Fruit fly (Drosophila melanogaster) whole organism, embryonic: ENCODE results near the gene CG4332.

Experiments used
- Atf3 ChIP-seq: fragments of 200-800 bp; sonication (Bioruptor generic); optimal IDR thresholded peaks from 3 replicates; lab custom pipeline; 2016; ENCODE audit warnings: missing biosample characterization, missing genetic modification characterization
- Awh ChIP-seq: fragments of 200-800 bp; sonication (Bioruptor generic); IDR thresholded peaks from 2 replicates; pipeline ENCODE4, ENCODE4 v1.3.6; 2022; ENCODE audit warnings: missing biosample characterization, missing genetic modification characterization
- CG10209 ChIP-seq: fragments of 200-800 bp; sonication (Bioruptor generic); optimal IDR thresholded peaks from 3 replicates; lab custom pipeline; 2017; ENCODE audit warnings: missing biosample characterization, mild to moderate bottlenecking, missing genetic modification characterization, missing genetic modification reagents
- CG10267 ChIP-seq: fragments of 200-800 bp; sonication (Bioruptor generic); optimal IDR thresholded peaks from 2 replicates; lab custom pipeline; 2018; ENCODE audit warnings: missing biosample characterization, mild to moderate bottlenecking, missing genetic modification characterization, moderate library complexity
- CG10654 ChIP-seq: fragments of 200-800 bp; sonication (Bioruptor generic); optimal IDR thresholded peaks from 2 replicates; lab custom pipeline; 2016; ENCODE audit warnings: missing biosample characterization, missing genetic modification characterization
- CG11398 ChIP-seq: fragments of 200-800 bp; sonication (Bioruptor generic); optimal IDR thresholded peaks from 2 replicates; lab custom pipeline; 2016; ENCODE audit warnings: missing biosample characterization, missing genetic modification characterization
- CG12299 ChIP-seq: fragments of 200-800 bp; sonication (Bioruptor generic); optimal IDR thresholded peaks from 2 replicates; lab custom pipeline; 2018; ENCODE audit warnings: missing biosample characterization, mild to moderate bottlenecking, missing genetic modification characterization
- CG12744 ChIP-seq: fragments of 200-800 bp; sonication (Bioruptor generic); optimal IDR thresholded peaks from 2 replicates; lab custom pipeline; 2016; ENCODE audit warnings: missing biosample characterization, missing genetic modification characterization
- CG1647 ChIP-seq: fragments of 200-800 bp; sonication (Bioruptor generic); optimal IDR thresholded peaks from 3 replicates; lab custom pipeline; 2016; ENCODE audit warnings: missing biosample characterization, missing genetic modification characterization
- CG16813 ChIP-seq: fragments of 200-800 bp; sonication (Bioruptor generic); IDR thresholded peaks from 3 replicates; pipeline ENCODE4 v1.3.6; 2022; ENCODE audit warnings: missing biosample characterization, missing genetic modification characterization; ENCODE audit not compliant: partially characterized antibody
- CG17802 ChIP-seq: fragments of 200-800 bp; sonication (Bioruptor generic); optimal IDR thresholded peaks from 2 replicates; lab custom pipeline; 2018; ENCODE audit warnings: missing biosample characterization, mild to moderate bottlenecking, missing genetic modification characterization, moderate library complexity
- CG2116 ChIP-seq: fragments of 200-800 bp; sonication (Bioruptor generic); optimal IDR thresholded peaks from 3 replicates; lab custom pipeline; 2018; ENCODE audit warnings: missing biosample characterization, mild to moderate bottlenecking, missing genetic modification characterization
- CG2875 ChIP-seq: fragments of 200-800 bp; sonication (Bioruptor generic); optimal IDR thresholded peaks from 2 replicates; lab custom pipeline; 2017; ENCODE audit warnings: missing biosample characterization, mild to moderate bottlenecking, missing genetic modification characterization, missing genetic modification reagents
- CG30020 ChIP-seq: fragments of 200-800 bp; optimal IDR thresholded peaks from 2 replicates; lab custom pipeline; 2019; ENCODE audit warnings: missing biosample characterization, mild to moderate bottlenecking, missing genetic modification characterization, moderate library complexity
- CG3281 ChIP-seq: fragments of 200-800 bp; sonication (Bioruptor generic); optimal IDR thresholded peaks from 3 replicates; lab custom pipeline; 2017; ENCODE audit warnings: missing biosample characterization, mild to moderate bottlenecking, missing genetic modification characterization
- CG43689 ChIP-seq: fragments of 200-800 bp; sonication (Bioruptor generic); IDR thresholded peaks from 2 replicates; pipeline ENCODE4 v1.3.6; 2022; ENCODE audit warnings: missing biosample characterization, missing genetic modification characterization
- CG4820 ChIP-seq: fragments of 200-800 bp; sonication (Bioruptor generic); optimal IDR thresholded peaks from 3 replicates; lab custom pipeline; 2016; ENCODE audit warnings: missing biosample characterization, missing genetic modification characterization
- CG7372 ChIP-seq: fragments of 200-800 bp; sonication (Bioruptor generic); IDR thresholded peaks from 2 replicates; pipeline ENCODE4 v1.3.6; 2022; ENCODE audit warnings: missing biosample characterization, missing genetic modification characterization
- CTCF ChIP-seq: fragments of 200-800 bp; sonication (Bioruptor generic); optimal IDR thresholded peaks from 2 replicates; lab custom pipeline; 2017; ENCODE audit warnings: missing biosample characterization, mild to moderate bottlenecking, missing genetic modification characterization, moderate library complexity
- CkIIα-i1 ChIP-seq: fragments of 200-800 bp; sonication (Bioruptor generic); IDR thresholded peaks from 2 replicates; pipeline ENCODE4 v1.3.6; 2022; ENCODE audit warnings: missing biosample characterization, missing genetic modification characterization
- Dad ChIP-seq: fragments of 200-800 bp; sonication (Bioruptor generic); optimal IDR thresholded peaks from 3 replicates; lab custom pipeline; 2016; ENCODE audit warnings: missing biosample characterization, missing genetic modification characterization
- Dfd ChIP-seq, 2 experiments: fragments of >200 bp; optimal IDR thresholded peaks; 2 replicates each; lab custom pipeline; 2017; ENCODE audit warnings: missing biosample characterization in 2 of 2, missing genetic modification characterization in 2 of 2
- Dip3 ChIP-seq: fragments of 200-800 bp; sonication (Bioruptor generic); optimal IDR thresholded peaks from 3 replicates; lab custom pipeline; 2016; ENCODE audit warnings: missing biosample characterization, missing genetic modification characterization
- Eip74EF ChIP-seq, 2 experiments: fragments of 200-800 bp in 1 of 2; fragments of >200 bp in 1 of 2; sonication (Bioruptor generic) in 1 of 2; optimal IDR thresholded peaks; 2 replicates each; lab custom pipeline; 2017 to 2019; ENCODE audit warnings: missing biosample characterization in 2 of 2, missing genetic modification characterization in 2 of 2, mild to moderate bottlenecking in 1 of 2, moderate library complexity in 1 of 2
- Elba2 ChIP-seq: fragments of 200-800 bp; sonication (Bioruptor generic); optimal IDR thresholded peaks from 3 replicates; lab custom pipeline; 2016; ENCODE audit warnings: missing biosample characterization, missing genetic modification characterization
- Ets65A ChIP-seq: fragments of 200-800 bp; sonication (Bioruptor generic); peaks from one replicate; lab custom pipeline; 2016; ENCODE audit warnings: missing biosample characterization, missing genetic modification characterization
- H2.0 ChIP-seq: fragments of 200-800 bp; sonication (Bioruptor generic); IDR thresholded peaks from 2 replicates; pipeline ENCODE4 v1.3.6; 2022; ENCODE audit warnings: missing biosample characterization, missing genetic modification characterization
- Lhr ChIP-seq: fragments of 200-800 bp; sonication (Bioruptor generic); optimal IDR thresholded peaks from 3 replicates; lab custom pipeline; 2017; ENCODE audit warnings: mild to moderate bottlenecking, missing biosample characterization, missing genetic modification reagents, missing genetic modification characterization
- Neu2 ChIP-seq: fragments of 200-800 bp; sonication (Bioruptor generic); optimal IDR thresholded peaks from 3 replicates; lab custom pipeline; 2016; ENCODE audit warnings: missing biosample characterization, missing genetic modification characterization, borderline replicate concordance
- Oaz ChIP-seq: fragments of 200-800 bp; sonication (Bioruptor generic); IDR thresholded peaks from 2 replicates; pipeline ENCODE4 v1.3.6; 2022; ENCODE audit warnings: missing biosample characterization, missing genetic modification characterization
- Opbp ChIP-seq: fragments of 200-800 bp; sonication (Bioruptor generic); IDR thresholded peaks from 3 replicates; pipeline ENCODE4 v1.3.6; 2022; ENCODE audit warnings: missing biosample characterization, missing genetic modification characterization; ENCODE audit not compliant: partially characterized antibody
- Poxn ChIP-seq: fragments of 200-800 bp; sonication (Bioruptor generic); IDR thresholded peaks from 2 replicates; pipeline ENCODE4 v1.3.6; 2022; ENCODE audit warnings: missing biosample characterization, missing genetic modification characterization
- ash1 ChIP-seq: fragments of 200-800 bp; sonication (Bioruptor generic); optimal IDR thresholded peaks from 2 replicates; lab custom pipeline; 2018; ENCODE audit warnings: missing biosample characterization, mild to moderate bottlenecking, missing genetic modification characterization
- cg ChIP-seq: fragments of 200-800 bp; sonication (Bioruptor generic); optimal IDR thresholded peaks from 3 replicates; lab custom pipeline; 2019; ENCODE audit warnings: missing biosample characterization, mild to moderate bottlenecking, missing genetic modification characterization, moderate library complexity
- fd102C ChIP-seq: fragments of 200-800 bp; sonication (Bioruptor generic); optimal IDR thresholded peaks from 2 replicates; lab custom pipeline; 2018; ENCODE audit warnings: missing biosample characterization, mild to moderate bottlenecking, missing genetic modification characterization, moderate library complexity
- fru ChIP-seq: fragments of >200 bp; optimal IDR thresholded peaks from 2 replicates; lab custom pipeline; 2017
- ftz-f1 ChIP-seq: fragments of 200-800 bp; sonication (Bioruptor generic); optimal IDR thresholded peaks from 2 replicates; lab custom pipeline; 2016; ENCODE audit warnings: missing biosample characterization, missing genetic modification characterization
- grau ChIP-seq: fragments of 200-800 bp; optimal IDR thresholded peaks from 3 replicates; lab custom pipeline; 2019; ENCODE audit warnings: missing biosample characterization, mild to moderate bottlenecking, missing genetic modification characterization, moderate library complexity
- hb ChIP-seq: fragments of 200-800 bp; sonication (Bioruptor generic); IDR thresholded peaks from 3 replicates; pipeline ENCODE4 v1.3.6; 2022; ENCODE audit warnings: missing biosample characterization, missing genetic modification characterization; ENCODE audit not compliant: partially characterized antibody
- kay ChIP-seq: fragments of 200-800 bp; sonication (Bioruptor generic); optimal IDR thresholded peaks from 2 replicates; lab custom pipeline; 2016; ENCODE audit warnings: missing biosample characterization, missing genetic modification characterization
- lov ChIP-seq, 2 experiments: fragments of 200-800 bp in 1 of 2; fragments of >200 bp in 1 of 2; sonication (Bioruptor generic) in 1 of 2; IDR thresholded peaks in 1 of 2; optimal IDR thresholded peaks in 1 of 2; 2 replicates in 1 of 2; 3 replicates in 1 of 2; pipeline versions ENCODE4 v1.3.6 to Lab custom; 2017 to 2022; ENCODE audit warnings: missing biosample characterization in 1 of 2, missing genetic modification characterization in 1 of 2
- org-1 ChIP-seq: fragments of 200-800 bp; sonication (Bioruptor generic); optimal IDR thresholded peaks from 2 replicates; lab custom pipeline; 2017; ENCODE audit warnings: missing biosample characterization, missing genetic modification characterization
- prd ChIP-seq, 3 experiments: fragments of >200 bp in 2 of 3; fragments of 200-800 bp in 1 of 3; sonication (Bioruptor generic) in 1 of 3; optimal IDR thresholded peaks in 2 of 3; IDR thresholded peaks in 1 of 3; 2 replicates in 2 of 3; 3 replicates in 1 of 3; pipeline versions ENCODE4 v1.3.6 to Lab custom; 2017 to 2022; ENCODE audit warnings: missing biosample characterization in 1 of 3, missing genetic modification characterization in 1 of 3
- seq ChIP-seq: fragments of 200-800 bp; sonication (Bioruptor generic); IDR thresholded peaks from 2 replicates; pipeline ENCODE4 v1.3.6; 2022; ENCODE audit warnings: missing biosample characterization, missing genetic modification characterization
- sim ChIP-seq: fragments of 200-800 bp; sonication (Bioruptor generic); IDR thresholded peaks from 2 replicates; pipeline ENCODE4 v1.3.6; 2022; ENCODE audit warnings: missing biosample characterization, missing genetic modification characterization
- sob ChIP-seq: fragments of 200-800 bp; sonication (Bioruptor generic); IDR thresholded peaks from 2 replicates; pipeline ENCODE4 v1.3.6; 2022; ENCODE audit warnings: missing biosample characterization, missing genetic modification characterization
- toy ChIP-seq: fragments of 200-800 bp; sonication (Bioruptor generic); IDR thresholded peaks from 2 replicates; pipeline ENCODE4 v1.3.6; 2022; ENCODE audit warnings: missing biosample characterization, missing genetic modification characterization
- usp ChIP-seq: fragments of >200 bp; optimal IDR thresholded peaks from 2 replicates; lab custom pipeline; 2017; ENCODE audit warnings: missing biosample characterization, missing genetic modification characterization
- z ChIP-seq: fragments of 200-800 bp; sonication (Bioruptor generic); IDR thresholded peaks from 3 replicates; pipeline ENCODE4 v1.3.6; 2022; ENCODE audit warnings: missing biosample characterization, missing genetic modification characterization

The CG4332 gene

dm6 chrX:13136939-13137697 lies 17.7 kb upstream of the CG4332 start (continued):
- TF ChIP-seq sim (peak; percentile 46; the same call in 1 of the 2 replicates), Elba2 (GFP tag; lab: Kevin White, UChicago) (no peak), grau (peak; percentile 39), lov (optimal IDR thresholded peaks at IDR 0.05; lab: Kevin White, UChicago) (no peak), lov (GFP tag; IDR thresholded peaks at IDR 0.05; lab: Robert Waterston, UW) (no peak; the same call in 2 of the 3 replicates), CG3281 (GFP tag; lab: Kevin White, UChicago) (no peak), CG10209 (GFP tag; lab: Kevin White, UChicago) (peak; percentile 59), CG12299 (tag; lab: Kevin White, UChicago) (no peak), kay (no peak), hb (GFP tag; lab: Robert Waterston, UW) (no peak), ash1 (GFP tag; lab: Kevin White, UChicago) (no peak), prd (optimal IDR thresholded peaks at IDR 0.05; lab: Kevin White, UChicago) (no peak), prd (GFP tag; IDR thresholded peaks at IDR 0.05; lab: Robert Waterston, UW) (peak; percentile 70), Poxn (no peak), Neu2 (GFP tag; lab: Kevin White, UChicago) (no peak), CG16813 (GFP tag; lab: Robert Waterston, UW) (no peak), CG12744 (GFP tag; lab: Kevin White, UChicago) (no peak), Lhr (GFP tag; lab: Kevin White, UChicago) (no peak), Oaz (GFP tag; lab: Robert Waterston, UW) (0 out of 2 replicates have a peak, but pooled peaks have one; percentile 10), CG1647 (no peak), Opbp (GFP tag; lab: Robert Waterston, UW) (no peak), CG30020 (no peak), z (GFP tag; lab: Robert Waterston, UW) (no peak), Ets65A (GFP tag; lab: Kevin White, UChicago) (peak; percentile 15), seq (GFP tag; lab: Robert Waterston, UW) (peak; percentile 67; the same call in 1 of the 2 replicates), toy (GFP tag; lab: Robert Waterston, UW) (no peak), org-1 (peak; percentile 10), CG43689 (no peak; the same call in 1 of the 2 replicates), CG2116 (GFP tag; lab: Kevin White, UChicago) (no peak), CG4820 (GFP tag; lab: Kevin White, UChicago) (no peak), CG17802 (tag; lab: Kevin White, UChicago) (no peak), fru (lab: Kevin White, UChicago) (no peak), CG7372 (GFP tag; lab: Robert Waterston, UW) (0 out of 2 replicates have a peak, but pooled peaks have one; percentile 11), fd102C (no peak), CG10267 (peak; percentile 18), CG2875 (peak; percentile 27), ftz-f1 (GFP tag; lab: Kevin White, UChicago) (no peak), cg (no peak), usp (no peak), Dip3 (GFP tag; lab: Kevin White, UChicago) (no peak), CG11398 (GFP tag; lab: Kevin White, UChicago) (no peak), Awh (GFP tag; lab: Robert Waterston, UW) (peak; percentile 72), sob (GFP tag; lab: Robert Waterston, UW) (peak; percentile 48; the same call in 1 of the 2 replicates), CG10654 (GFP tag; lab: Kevin White, UChicago) (no peak), Dad (GFP tag; lab: Kevin White, UChicago) (no peak), H2.0 (peak; percentile 45), Eip74EF (GFP tag; optimal IDR thresholded peaks at IDR 0.05; lab: Kevin White, UChicago) (peak in 1 of 2 experiments; percentile 45), Dfd (GFP tag; optimal IDR thresholded peaks at IDR 0.05; lab: Kevin White, UChicago) (no peak), CkIIα-i1 (no peak), Atf3 (GFP tag; lab: Kevin White, UChicago) (no peak), CTCF (GFP tag; lab: Kevin White, UChicago) (peak; percentile 16)
